Worm (Caenorhabditis elegans) whole organism, L2 larva: ENCODE data around the gene sek-6.

Experiments
- skn-1 ChIP-seq: sonication (generic microtip); optimal IDR thresholded peaks from 2 replicates; lab custom pipeline; 2017; ENCODE audit warnings: missing biosample characterization, missing genetic modification characterization
- sma-9 ChIP-seq, 2 experiments: fragments of 150-350 bp in 1 of 2; sonication (generic microtip) in 1 of 2; optimal IDR thresholded peaks; 2 replicates each; lab custom pipeline; 2014 to 2016; ENCODE audit warnings: missing genetic modification characterization in 2 of 2, mild to moderate bottlenecking in 1 of 2, missing biosample characterization in 1 of 2, missing compliant biosample characterization in 1 of 2, missing genetic modification reagents in 1 of 2, moderate library complexity in 1 of 2
- snpc-4 ChIP-seq: fragments of 150-350 bp; optimal IDR thresholded peaks from 2 replicates; lab custom pipeline; 2014; ENCODE audit warnings: missing biosample characterization, missing genetic modification characterization
- unc-39 ChIP-seq: fragments of 150-350 bp; optimal IDR thresholded peaks from 2 replicates; lab custom pipeline; 2014; ENCODE audit warnings: missing biosample characterization, missing genetic modification characterization
- unc-62 ChIP-seq: fragments of 150-350 bp; optimal IDR thresholded peaks from 2 replicates; lab custom pipeline; 2014; ENCODE audit warnings: missing biosample characterization, missing genetic modification reagents, missing genetic modification characterization
- ztf-4 ChIP-seq: fragments of 150-350 bp; optimal IDR thresholded peaks from 2 replicates; lab custom pipeline; 2014; ENCODE audit warnings: missing biosample characterization, missing genetic modification characterization

DNA sequence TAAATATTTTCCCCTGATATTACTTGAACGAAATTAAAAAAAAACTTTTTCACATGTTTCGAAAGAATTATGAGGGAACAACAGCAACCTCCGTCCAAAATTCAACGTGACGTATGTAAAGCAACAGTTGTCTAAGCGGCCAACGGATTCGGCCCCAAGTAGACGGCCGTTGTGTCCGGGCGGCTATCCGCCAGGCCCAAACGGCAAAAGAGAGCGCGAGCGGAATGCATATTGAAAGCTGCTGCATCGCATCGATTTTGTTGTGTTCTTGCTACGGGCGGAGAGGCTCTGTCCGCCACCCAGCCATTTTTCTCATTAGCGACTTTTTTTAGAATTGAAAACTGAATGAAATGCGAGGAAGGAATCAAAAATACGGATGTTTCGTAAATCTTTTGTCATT lies 48.3 kb downstream of the sek-6 start:
- TF ChIP-seq unc-62 (GFP tag; lab: Kevin White, UChicago) (no peak), sma-9 (GFP tag; optimal IDR thresholded peaks at IDR 0.05; lab: Kevin White, UChicago) (no peak), sma-9 (tag; optimal IDR thresholded peaks at IDR 0.05; lab: Kevin White, UChicago) (no peak), skn-1 (tag; lab: Kevin White, UChicago) (no peak), ztf-4 (tag; lab: Kevin White, UChicago) (no peak), snpc-4 (tag; lab: Kevin White, UChicago) (no peak), unc-39 (tag; lab: Kevin White, UChicago) (no peak)
